Fruit fly (Drosophila melanogaster): ENCODE measurements around the gene CG8492.

The CG8492 gene

dm6 chr3L:7718561-7719417 lies 13.2 kb downstream of the CG8492 start, which contains the start of gene Mcad (continued):
- TF ChIP-seq ATbp (GFP tag; optimal IDR thresholded peaks at IDR 0.05) (peak; percentile 72), peb (GFP tag; IDR thresholded peaks at IDR 0.05) (peak; percentile 12; the same call in 1 of the 2 replicates), Oaz (GFP tag; IDR thresholded peaks at IDR 0.05) (peak; percentile 65), Dfd (GFP tag; optimal IDR thresholded peaks at IDR 0.05) (no peak), Elba2 (GFP tag; optimal IDR thresholded peaks at IDR 0.05) (no peak), CG7271 (tag; optimal IDR thresholded peaks at IDR 0.05) (no peak), stc (GFP tag; IDR thresholded peaks at IDR 0.05) (peak; percentile 95), h (optimal IDR thresholded peaks at IDR 0.05) (no peak), unpg (GFP tag; optimal IDR thresholded peaks at IDR 0.05) (peak; percentile 82), insv (GFP tag; optimal IDR thresholded peaks at IDR 0.05) (no peak), CG12769 (tag; optimal IDR thresholded peaks at IDR 0.05) (peak; percentile 75), CG13894 (tag; optimal IDR thresholded peaks at IDR 0.05) (no peak), CG2875 (GFP tag; optimal IDR thresholded peaks at IDR 0.05) (peak; percentile 75), CG11723 (GFP tag; optimal IDR thresholded peaks at IDR 0.05) (peak; percentile 69), sc (optimal IDR thresholded peaks at IDR 0.05) (no peak), sc (GFP tag; optimal IDR thresholded peaks at IDR 0.05) (peak; percentile 48), CG34422 (GFP tag; IDR thresholded peaks at IDR 0.05) (peak; percentile 50), tap (tag; optimal IDR thresholded peaks at IDR 0.05) (peak; percentile 92), Rx (GFP tag; IDR thresholded peaks at IDR 0.05) (peak; percentile 88), Rfx (GFP tag; IDR thresholded peaks at IDR 0.05) (peak; percentile 95), CG13624 (GFP tag; optimal IDR thresholded peaks at IDR 0.05) (peak; percentile 86), oc (tag; optimal IDR thresholded peaks at IDR 0.05) (peak; percentile 68), eyg (GFP tag; optimal IDR thresholded peaks at IDR 0.05) (no peak), Asciz (GFP tag; optimal IDR thresholded peaks at IDR 0.05) (peak; percentile 95), CG8388 (GFP tag; optimal IDR thresholded peaks at IDR 0.05) (peak; percentile 67), Mad (GFP tag; optimal IDR thresholded peaks at IDR 0.05) (peak; percentile 53), CG17361 (GFP tag; IDR thresholded peaks at IDR 0.05) (peak; percentile 95), pita (GFP tag; optimal IDR thresholded peaks at IDR 0.05) (no peak), Doc2 (GFP tag; IDR thresholded peaks at IDR 0.05) (peak; percentile 84), kay (GFP tag; optimal IDR thresholded peaks at IDR 0.05) (peak; percentile 87), Nf-YA (GFP tag; IDR thresholded peaks at IDR 0.05) (peak; percentile 87), CoRest (tag; optimal IDR thresholded peaks at IDR 0.05) (peak; percentile 92), Antp (GFP tag; optimal IDR thresholded peaks at IDR 0.05) (peak; percentile 21), CG4820 (GFP tag; optimal IDR thresholded peaks at IDR 0.05) (peak; percentile 93), crc (GFP tag; optimal IDR thresholded peaks at IDR 0.05) (no peak), CG11247 (GFP tag; IDR thresholded peaks at IDR 0.05) (peak; percentile 92), ab (GFP tag; optimal IDR thresholded peaks at IDR 0.05) (peak; percentile 36), pan (optimal IDR thresholded peaks at IDR 0.05) (no peak), pan (GFP tag; optimal IDR thresholded peaks at IDR 0.05 in 1 of 2, IDR thresholded peaks at IDR 0.05 in 1 of 2) (peak in 1 of 2 experiments; percentile 81), hb (GFP tag; IDR thresholded peaks at IDR 0.05; ENCODE audit: partially characterized antibody) (no peak), run (tag; optimal IDR thresholded peaks at IDR 0.05) (peak; percentile 67), prd (optimal IDR thresholded peaks at IDR 0.05) (no peak), prd (GFP tag; IDR thresholded peaks at IDR 0.05) (peak; percentile 88), Mes4 (GFP tag; optimal IDR thresholded peaks at IDR 0.05) (no peak), tna (GFP tag; IDR thresholded peaks at IDR 0.05; ENCODE audit: partially characterized antibody) (no peak), CG9437 (GFP tag; optimal IDR thresholded peaks at IDR 0.05) (peak; percentile 99), bab2 (GFP tag; optimal IDR thresholded peaks at IDR 0.05) (peak; percentile 82), Dbx (GFP tag; IDR thresholded peaks at IDR 0.05) (peak; percentile 97), nom (GFP tag; optimal IDR thresholded peaks at IDR 0.05) (peak; percentile 99), CG15696 (tag; optimal IDR thresholded peaks at IDR 0.05) (peak; percentile 49)

All from whole organism, embryonic.